Fruit fly (Drosophila melanogaster): Measurements from ENCODE around the gene Cpr35B.

Gene Cpr35B

dm6 chr2L:14461066-14461465 is 36.1 kb upstream of the Cpr35B start (continued):
- peak; percentile 75 for TF ChIP-seq tgo (GFP tag; IDR thresholded peaks at IDR 0.05)
- TF ChIP-seq Max (GFP tag; optimal IDR thresholded peaks at IDR 0.05), result peak; percentile 69
- TF ChIP-seq CG7928 (GFP tag; optimal IDR thresholded peaks at IDR 0.05), result no peak
- peak; percentile 84 for TF ChIP-seq twi (tag; optimal IDR thresholded peaks at IDR 0.05)
- TF ChIP-seq CG15696 (tag; optimal IDR thresholded peaks at IDR 0.05), result peak; percentile 94
- TF ChIP-seq B-H1 (GFP tag; IDR thresholded peaks at IDR 0.05), result peak; percentile 44; the same call in 2 of the 3 replicates
- peak; percentile 78 for TF ChIP-seq D19A (tag; optimal IDR thresholded peaks at IDR 0.05)
- TF ChIP-seq cg (GFP tag; optimal IDR thresholded peaks at IDR 0.05), result no peak
- peak; percentile 92 for TF ChIP-seq Nf-YB (GFP tag; optimal IDR thresholded peaks at IDR 0.05)
- TF ChIP-seq CG3065 (GFP tag; optimal IDR thresholded peaks at IDR 0.05), result peak; percentile 55
- peak; percentile 36 for TF ChIP-seq stwl (tag; optimal IDR thresholded peaks at IDR 0.05)
- TF ChIP-seq CG32767 (GFP tag; IDR thresholded peaks at IDR 0.05), result peak; percentile 70; the same call in 1 of the 2 replicates
- TF ChIP-seq CG6689 (GFP tag; IDR thresholded peaks at IDR 0.05), result peak; percentile 83
- no peak for TF ChIP-seq NFAT (GFP tag; IDR thresholded peaks at IDR 0.05)
- peak; percentile 37 for TF ChIP-seq CG7745 (tag; optimal IDR thresholded peaks at IDR 0.05)
- TF ChIP-seq tna (GFP tag; IDR thresholded peaks at IDR 0.05; ENCODE audit: partially characterized antibody), result no peak
- peak; percentile 85 for TF ChIP-seq Oli (tag; optimal IDR thresholded peaks at IDR 0.05)
- TF ChIP-seq chif (GFP tag; optimal IDR thresholded peaks at IDR 0.05), result peak; percentile 91 to 92
- peak; percentile 5 for TF ChIP-seq run (tag; optimal IDR thresholded peaks at IDR 0.05)
- TF ChIP-seq CG1792 (GFP tag; optimal IDR thresholded peaks at IDR 0.05), result peak; percentile 70
- TF ChIP-seq CG17385 (GFP tag; optimal IDR thresholded peaks at IDR 0.05), result peak; percentile 68
- no peak for TF ChIP-seq lov (optimal IDR thresholded peaks at IDR 0.05)
- peak; percentile 86 for TF ChIP-seq lov (GFP tag; IDR thresholded peaks at IDR 0.05)
- peak; percentile 37 for TF ChIP-seq CG3281 (GFP tag; optimal IDR thresholded peaks at IDR 0.05)
- peak; percentile 60 for TF ChIP-seq CG11696 (GFP tag; IDR thresholded peaks at IDR 0.05)
- peak; percentile 74; the same call in 1 of the 2 replicates for TF ChIP-seq Nf-YA (GFP tag; IDR thresholded peaks at IDR 0.05)
- peak; percentile 8 for TF ChIP-seq Dip3 (GFP tag; optimal IDR thresholded peaks at IDR 0.05)
- TF ChIP-seq CG10543 (GFP tag; optimal IDR thresholded peaks at IDR 0.05), result peak; percentile 3
- peak; percentile 56; the same call in 2 of the 3 replicates for TF ChIP-seq CG2889 (GFP tag; IDR thresholded peaks at IDR 0.05)
- peak; percentile 55; the same call in 1 of the 2 replicates for TF ChIP-seq CG6272 (GFP tag; IDR thresholded peaks at IDR 0.05)
- TF ChIP-seq CG32772 (GFP tag; IDR thresholded peaks at IDR 0.05), result peak; percentile 68
- peak; percentile 83 for TF ChIP-seq CG8089 (GFP tag; optimal IDR thresholded peaks at IDR 0.05)
- TF ChIP-seq dmrt99B (tag; optimal IDR thresholded peaks at IDR 0.05), result peak; percentile 82
- TF ChIP-seq CG4730 (GFP tag; IDR thresholded peaks at IDR 0.05), result peak; percentile 60
- TF ChIP-seq E2f2 (GFP tag; IDR thresholded peaks at IDR 0.05), result peak; percentile 38; the same call in 1 of the 2 replicates
- peak; percentile 75 for TF ChIP-seq CG2875 (GFP tag; optimal IDR thresholded peaks at IDR 0.05)
- peak; percentile 87 for TF ChIP-seq pum (GFP tag; optimal IDR thresholded peaks at IDR 0.05)
- peak; percentile 42 for TF ChIP-seq CG5180 (GFP tag; optimal IDR thresholded peaks at IDR 0.05)
- no peak for TF ChIP-seq aop (GFP tag; IDR thresholded peaks at IDR 0.05)
- TF ChIP-seq crp (GFP tag; optimal IDR thresholded peaks at IDR 0.05), result peak in 1 of 2 experiments; percentile 22
- TF ChIP-seq CG15514 (GFP tag; optimal IDR thresholded peaks at IDR 0.05), result peak; percentile 16
- peak; percentile 31 for TF ChIP-seq scrt (GFP tag; optimal IDR thresholded peaks at IDR 0.05)
- no peak for TF ChIP-seq CG13894 (tag; optimal IDR thresholded peaks at IDR 0.05)
- peak; percentile 51 for TF ChIP-seq CG3163 (GFP tag; optimal IDR thresholded peaks at IDR 0.05)
- peak; percentile 54 for TF ChIP-seq CG4360 (GFP tag; IDR thresholded peaks at IDR 0.05)
- no peak for TF ChIP-seq danr (GFP tag; IDR thresholded peaks at IDR 0.05)
- TF ChIP-seq H15 (GFP tag; IDR thresholded peaks at IDR 0.05), result peak; percentile 43; the same call in 1 of the 3 replicates
- peak; percentile 38 for TF ChIP-seq Hmx (GFP tag; optimal IDR thresholded peaks at IDR 0.05)
- TF ChIP-seq lola (GFP tag; optimal IDR thresholded peaks at IDR 0.05), result peak in 1 of 3 experiments; percentile 90
- TF ChIP-seq vvl (GFP tag; IDR thresholded peaks at IDR 0.05), result peak; percentile 89

Measured in whole organism, embryonic.